Fruit fly (Drosophila melanogaster) whole organism, adult: Measurements from ENCODE around the gene CG31789.

Source experiments
- CG11617 ChIP-seq: fragments of 200-800 bp; sonication (Bioruptor generic); optimal IDR thresholded peaks from 2 replicates; lab custom pipeline; 2017; ENCODE audit warnings: mild to moderate bottlenecking, missing biosample characterization, missing genetic modification reagents, missing genetic modification characterization
- CG12768 ChIP-seq: fragments of 200-800 bp; sonication (Bioruptor generic); optimal IDR thresholded peaks from 2 replicates; lab custom pipeline; 2017; ENCODE audit warnings: missing biosample characterization, missing genetic modification characterization, mild to moderate bottlenecking, moderate library complexity, missing genetic modification reagents
- CG14711 ChIP-seq: fragments of 200-800 bp; sonication (Bioruptor generic); optimal IDR thresholded peaks from 2 replicates; lab custom pipeline; 2018; ENCODE audit warnings: missing biosample characterization, mild to moderate bottlenecking, missing genetic modification characterization, moderate library complexity
- CG1620 ChIP-seq: fragments of 200-800 bp; sonication (Bioruptor generic); optimal IDR thresholded peaks from 2 replicates; lab custom pipeline; 2016; ENCODE audit warnings: missing biosample characterization, missing genetic modification characterization
- CG33017 ChIP-seq: fragments of 200-800 bp; sonication (Bioruptor generic); optimal IDR thresholded peaks from 2 replicates; lab custom pipeline; 2018; ENCODE audit warnings: missing biosample characterization, mild to moderate bottlenecking, missing genetic modification characterization, moderate library complexity
- CG5204 ChIP-seq: fragments of 200-800 bp; sonication (Bioruptor generic); optimal IDR thresholded peaks from 2 replicates; lab custom pipeline; 2016; ENCODE audit warnings: missing biosample characterization, missing genetic modification characterization
- CG7045 ChIP-seq: fragments of 200-800 bp; sonication (Bioruptor generic); optimal IDR thresholded peaks from 2 replicates; lab custom pipeline; 2017; ENCODE audit warnings: missing biosample characterization, mild to moderate bottlenecking, missing genetic modification characterization
- CG7101 ChIP-seq: fragments of 200-800 bp; sonication (Bioruptor generic); optimal IDR thresholded peaks from 2 replicates; lab custom pipeline; 2018; ENCODE audit warnings: missing biosample characterization, mild to moderate bottlenecking, missing genetic modification characterization, moderate library complexity
- Clk ChIP-seq: fragments of 200-800 bp; sonication (Bioruptor generic); optimal IDR thresholded peaks from 2 replicates; lab custom pipeline; 2017; ENCODE audit warnings: missing biosample characterization, missing genetic modification characterization
- Crg-1 ChIP-seq: fragments of 200-800 bp; sonication (Bioruptor generic); optimal IDR thresholded peaks from 2 replicates; lab custom pipeline; 2016; ENCODE audit warnings: missing biosample characterization, missing genetic modification characterization
- Hr96 ChIP-seq: fragments of 200-800 bp; sonication (Bioruptor generic); optimal IDR thresholded peaks from 2 replicates; lab custom pipeline; 2016; ENCODE audit warnings: missing biosample characterization, missing genetic modification characterization
- Mnt ChIP-seq: fragments of 200-800 bp; sonication (Bioruptor generic); optimal IDR thresholded peaks from 2 replicates; lab custom pipeline; 2016; ENCODE audit warnings: missing biosample characterization, mild to moderate bottlenecking, missing genetic modification characterization
- bab1 ChIP-seq: fragments of 200-800 bp; sonication (Bioruptor generic); optimal IDR thresholded peaks from 3 replicates; lab custom pipeline; 2019; ENCODE audit warnings: missing biosample characterization, mild to moderate bottlenecking, missing genetic modification characterization, moderate library complexity
- cic ChIP-seq: fragments of 200-800 bp; sonication (Bioruptor generic); optimal IDR thresholded peaks from 2 replicates; lab custom pipeline; 2017; ENCODE audit warnings: missing biosample characterization, mild to moderate bottlenecking, missing genetic modification characterization, moderate library complexity
- cnc ChIP-seq, 2 experiments: fragments of >200 bp; optimal IDR thresholded peaks; 2 replicates each; lab custom pipeline; 2017
- kay ChIP-seq: fragments of 200-800 bp; sonication (Bioruptor generic); peaks from one replicate; lab custom pipeline; 2016; ENCODE audit warnings: missing biosample characterization, missing genetic modification characterization, borderline replicate concordance
- ovo ChIP-seq: fragments of 200-800 bp; sonication (Bioruptor generic); optimal IDR thresholded peaks from 2 replicates; lab custom pipeline; 2016; ENCODE audit warnings: missing biosample characterization, missing genetic modification characterization
- pad ChIP-seq: fragments of 200-800 bp; sonication (Bioruptor generic); optimal IDR thresholded peaks from 3 replicates; lab custom pipeline; 2017; ENCODE audit warnings: missing biosample characterization, missing genetic modification characterization, mild to moderate bottlenecking, moderate library complexity, missing genetic modification reagents
- tj ChIP-seq: fragments of 200-800 bp; sonication (Bioruptor generic); optimal IDR thresholded peaks from 3 replicates; lab custom pipeline; 2017; ENCODE audit warnings: missing biosample characterization, mild to moderate bottlenecking, missing genetic modification characterization, moderate library complexity
- toe ChIP-seq: fragments of 200-800 bp; sonication (Bioruptor generic); optimal IDR thresholded peaks from 2 replicates; lab custom pipeline; 2016; ENCODE audit warnings: missing biosample characterization, missing genetic modification characterization

Gene CG31789

dm6 chr2L:18568715-18569114 is 37.0 kb upstream of the CG31789 start:
- TF ChIP-seq CG12768 (GFP tag; lab: Kevin White, UChicago) (no peak), tj (GFP tag; lab: Kevin White, UChicago) (peak; percentile 51)

dm6 chr2L:18571724-18572427 is 33.9 kb upstream of the CG31789 start:
- TF ChIP-seq Clk (GFP tag; lab: Kevin White, UChicago) (no peak), ovo (no peak), cic (peak; percentile 47), kay (GFP tag; lab: Kevin White, UChicago) (peak; percentile 26), pad (GFP tag; lab: Kevin White, UChicago) (peak; percentile 91), CG7101 (tag; lab: Kevin White, UChicago) (no peak), cnc (optimal IDR thresholded peaks at IDR 0.05; lab: Kevin White, UChicago) (no peak), Crg-1 (GFP tag; lab: Kevin White, UChicago) (no peak), bab1 (GFP tag; lab: Kevin White, UChicago) (peak; percentile 26), CG33017 (tag; lab: Kevin White, UChicago) (no peak), CG7045 (no peak), CG1620 (GFP tag; lab: Kevin White, UChicago) (peak; percentile 39), Mnt (peak; percentile 52), Hr96 (GFP tag; lab: Kevin White, UChicago) (peak; percentile 20), tj (GFP tag; lab: Kevin White, UChicago) (peak; percentile 58)

dm6 chr2L:18572428-18573136 is 33.1 kb upstream of the CG31789 start:
- peak; percentile 62 for TF ChIP-seq toe
- peak; percentile 64 for TF ChIP-seq tj (GFP tag; lab: Kevin White, UChicago)
- TF ChIP-seq ovo: no peak
- TF ChIP-seq CG7045: no peak
- peak; percentile 3 for TF ChIP-seq pad (GFP tag; lab: Kevin White, UChicago)
- TF ChIP-seq CG12768 (GFP tag; lab: Kevin White, UChicago): peak; percentile 77

dm6 chr2L:18576250-18576649 is 29.5 kb upstream of the CG31789 start:
- TF ChIP-seq CG11617 (GFP tag; lab: Kevin White, UChicago) (no peak), CG12768 (GFP tag; lab: Kevin White, UChicago) (no peak), kay (GFP tag; lab: Kevin White, UChicago) (peak; percentile 57), toe (no peak), cic (no peak)

- TF ChIP-seq cnc (optimal IDR thresholded peaks at IDR 0.05; lab: Kevin White, UChicago): no peak
- TF ChIP-seq cic: no peak
- TF ChIP-seq CG1620 (GFP tag; lab: Kevin White, UChicago): no peak
- TF ChIP-seq Crg-1 (GFP tag; lab: Kevin White, UChicago): no peak
- no peak for TF ChIP-seq kay (GFP tag; lab: Kevin White, UChicago)
- no peak for TF ChIP-seq Clk (GFP tag; lab: Kevin White, UChicago)
- TF ChIP-seq tj (GFP tag; lab: Kevin White, UChicago): no peak
- TF ChIP-seq CG14711 (tag; lab: Kevin White, UChicago): no peak
- TF ChIP-seq CG12768 (GFP tag; lab: Kevin White, UChicago): no peak
- TF ChIP-seq CG11617 (GFP tag; lab: Kevin White, UChicago): no peak
- no peak for TF ChIP-seq ovo
- TF ChIP-seq bab1 (GFP tag; lab: Kevin White, UChicago): no peak
- TF ChIP-seq CG7101 (tag; lab: Kevin White, UChicago): no peak
These were observed 21.1 kb upstream of the CG31789 start for dm6 chr2L:18584617-18585016.

- no peak for TF ChIP-seq CG5204 (GFP tag; lab: Kevin White, UChicago)
- TF ChIP-seq Hr96 (GFP tag; lab: Kevin White, UChicago): peak; percentile 26
- TF ChIP-seq CG7101 (tag; lab: Kevin White, UChicago): peak; percentile 7
- no peak for TF ChIP-seq kay (GFP tag; lab: Kevin White, UChicago)
- peak; percentile 52 for TF ChIP-seq toe
- TF ChIP-seq CG11617 (GFP tag; lab: Kevin White, UChicago): peak; percentile 12
- TF ChIP-seq CG33017 (tag; lab: Kevin White, UChicago): no peak
- TF ChIP-seq CG7045: no peak
- TF ChIP-seq bab1 (GFP tag; lab: Kevin White, UChicago): no peak
- no peak for TF ChIP-seq CG14711 (tag; lab: Kevin White, UChicago)
- peak; percentile 19 for TF ChIP-seq pad (GFP tag; lab: Kevin White, UChicago)
- no peak for TF ChIP-seq CG1620 (GFP tag; lab: Kevin White, UChicago)
- peak; percentile 55 for TF ChIP-seq Mnt
- TF ChIP-seq cic: no peak
- TF ChIP-seq tj (GFP tag; lab: Kevin White, UChicago): no peak
- TF ChIP-seq Crg-1 (GFP tag; lab: Kevin White, UChicago): peak; percentile 24
- TF ChIP-seq ovo: no peak
- no peak for TF ChIP-seq CG12768 (GFP tag; lab: Kevin White, UChicago)
- TF ChIP-seq Clk (GFP tag; lab: Kevin White, UChicago): no peak
- TF ChIP-seq cnc (optimal IDR thresholded peaks at IDR 0.05; lab: Kevin White, UChicago): no peak
These were observed 15.4 kb upstream of the CG31789 start, which contains the start of the genes Pde11 and CG15160 for dm6 chr2L:18590100-18590941. TSS of gene Pde11 (minus strand) at chr2L:18590342. TSS of gene CG15160 (plus strand) at chr2L:18590891.
